Fruit fly (Drosophila melanogaster) whole organism, embryonic: ENCODE measurements around the gene CAH9.
A peak's percentile ranks its signal among the peaks of the same experiment; 100 is the strongest.

Source experiments
- ATbp ChIP-seq: fragments of 200-800 bp; sonication (Bioruptor generic); optimal IDR thresholded peaks from 2 replicates; lab custom pipeline; 2017; ENCODE audit warnings: missing biosample characterization, mild to moderate bottlenecking, missing genetic modification characterization, missing genetic modification reagents
- Aef1 ChIP-seq: fragments of 200-800 bp; sonication (Bioruptor generic); IDR thresholded peaks from 3 replicates; pipeline ENCODE4 v1.3.6; 2022; ENCODE audit warnings: missing biosample characterization, missing genetic modification characterization
- CG11504 ChIP-seq: fragments of 200-800 bp; sonication (Bioruptor generic); optimal IDR thresholded peaks from 3 replicates; lab custom pipeline; 2019; ENCODE audit warnings: missing biosample characterization, mild to moderate bottlenecking, missing genetic modification characterization, moderate library complexity
- CG1233 ChIP-seq: fragments of 200-800 bp; sonication (Bioruptor generic); optimal IDR thresholded peaks from 4 replicates; lab custom pipeline; 2018; ENCODE audit warnings: missing biosample characterization, mild to moderate bottlenecking, missing genetic modification characterization
- CG12391 ChIP-seq: fragments of 200-800 bp; sonication (Bioruptor generic); optimal IDR thresholded peaks from 3 replicates; lab custom pipeline; 2018; ENCODE audit warnings: missing biosample characterization, mild to moderate bottlenecking, missing genetic modification characterization, moderate library complexity
- CG12769 ChIP-seq: fragments of 200-800 bp; sonication (Bioruptor generic); optimal IDR thresholded peaks from 2 replicates; lab custom pipeline; 2019; ENCODE audit warnings: missing biosample characterization, mild to moderate bottlenecking, missing genetic modification characterization, moderate library complexity
- CG14710 ChIP-seq: fragments of 200-800 bp; sonication (Bioruptor generic); optimal IDR thresholded peaks from 3 replicates; lab custom pipeline; 2019; ENCODE audit warnings: missing biosample characterization, mild to moderate bottlenecking, missing genetic modification characterization, moderate library complexity
- CG1603 ChIP-seq: fragments of 200-800 bp; sonication (Bioruptor generic); optimal IDR thresholded peaks from 2 replicates; lab custom pipeline; 2019; ENCODE audit warnings: missing biosample characterization, mild to moderate bottlenecking, missing genetic modification characterization, moderate library complexity
- CG16813 ChIP-seq: fragments of 200-800 bp; sonication (Bioruptor generic); IDR thresholded peaks from 3 replicates; pipeline ENCODE4 v1.3.6; 2022; ENCODE audit warnings: missing biosample characterization, missing genetic modification characterization; ENCODE audit not compliant: partially characterized antibody
- CG17186 ChIP-seq: fragments of 200-800 bp; sonication (Bioruptor generic); optimal IDR thresholded peaks from 3 replicates; lab custom pipeline; 2017; ENCODE audit warnings: missing biosample characterization, missing genetic modification reagents, missing genetic modification characterization
- CG17328 ChIP-seq: fragments of 200-800 bp; sonication (Bioruptor generic); IDR thresholded peaks from 2 replicates; pipeline ENCODE4 v1.3.6; 2022; ENCODE audit warnings: missing biosample characterization, missing genetic modification characterization
- CG17568 ChIP-seq: fragments of 200-800 bp; sonication (Bioruptor generic); optimal IDR thresholded peaks from 2 replicates; lab custom pipeline; 2018; ENCODE audit warnings: missing biosample characterization, mild to moderate bottlenecking, missing genetic modification characterization, moderate library complexity
- CG18262 ChIP-seq: fragments of 200-800 bp; optimal IDR thresholded peaks from 3 replicates; lab custom pipeline; 2019; ENCODE audit warnings: missing biosample characterization, mild to moderate bottlenecking, missing genetic modification characterization, moderate library complexity
- CG2116 ChIP-seq: fragments of 200-800 bp; sonication (Bioruptor generic); optimal IDR thresholded peaks from 3 replicates; lab custom pipeline; 2018; ENCODE audit warnings: missing biosample characterization, mild to moderate bottlenecking, missing genetic modification characterization
- CG31388 ChIP-seq: fragments of 200-800 bp; sonication (Bioruptor generic); optimal IDR thresholded peaks from 2 replicates; lab custom pipeline; 2016; ENCODE audit warnings: missing biosample characterization, missing genetic modification characterization
- CG33213 ChIP-seq: fragments of 200-800 bp; sonication (Bioruptor generic); optimal IDR thresholded peaks from 3 replicates; lab custom pipeline; 2016; ENCODE audit warnings: missing biosample characterization, missing genetic modification characterization
- CG34376 ChIP-seq: fragments of 200-800 bp; sonication (Bioruptor generic); optimal IDR thresholded peaks from 2 replicates; lab custom pipeline; 2018; ENCODE audit warnings: missing biosample characterization, mild to moderate bottlenecking, missing genetic modification characterization
- CG34422 ChIP-seq: fragments of 200-800 bp; sonication (Bioruptor generic); IDR thresholded peaks from 3 replicates; pipeline ENCODE4 v1.3.6; 2022; ENCODE audit warnings: missing biosample characterization, missing genetic modification characterization
- CG4730 ChIP-seq: fragments of 200-800 bp; sonication (Bioruptor generic); IDR thresholded peaks from 2 replicates; pipeline ENCODE4 v1.3.6; 2022; ENCODE audit warnings: missing biosample characterization, missing genetic modification characterization
- CG6175 ChIP-seq: fragments of 200-800 bp; sonication (Bioruptor generic); IDR thresholded peaks from 3 replicates; pipeline ENCODE4 v1.3.6; 2022; ENCODE audit warnings: missing biosample characterization, missing genetic modification characterization
- CG6272 ChIP-seq: fragments of 200-800 bp; sonication (Bioruptor generic); IDR thresholded peaks from 2 replicates; pipeline ENCODE4 v1.3.6; 2022; ENCODE audit warnings: missing biosample characterization, missing genetic modification characterization
- CG7745 ChIP-seq: fragments of 200-800 bp; sonication (Bioruptor generic); optimal IDR thresholded peaks from 2 replicates; lab custom pipeline; 2018; ENCODE audit warnings: missing biosample characterization, mild to moderate bottlenecking, missing genetic modification characterization, moderate library complexity
- CG8388 ChIP-seq: fragments of 200-800 bp; sonication (Bioruptor generic); optimal IDR thresholded peaks from 2 replicates; lab custom pipeline; 2019; ENCODE audit warnings: missing biosample characterization, mild to moderate bottlenecking, missing genetic modification characterization, moderate library complexity
- Camta ChIP-seq: fragments of 200-800 bp; sonication (Bioruptor generic); optimal IDR thresholded peaks from 2 replicates; lab custom pipeline; 2016; ENCODE audit warnings: missing biosample characterization, missing genetic modification characterization
- CkIIα-i1 ChIP-seq: fragments of 200-800 bp; sonication (Bioruptor generic); IDR thresholded peaks from 2 replicates; pipeline ENCODE4 v1.3.6; 2022; ENCODE audit warnings: missing biosample characterization, missing genetic modification characterization
- Dref ChIP-seq: fragments of 200-800 bp; sonication (Bioruptor generic); IDR thresholded peaks from 2 replicates; pipeline ENCODE4 v1.3.6; 2022; ENCODE audit warnings: missing biosample characterization, missing genetic modification characterization
- Ets97D ChIP-seq: fragments of 200-800 bp; sonication (Bioruptor generic); optimal IDR thresholded peaks from 3 replicates; lab custom pipeline; 2016; ENCODE audit warnings: missing biosample characterization, missing genetic modification characterization
- HLH54F ChIP-seq: fragments of 200-800 bp; sonication (Bioruptor generic); optimal IDR thresholded peaks from 3 replicates; lab custom pipeline; 2016; ENCODE audit warnings: missing biosample characterization, missing genetic modification characterization
- MBD-R2 ChIP-seq: fragments of 200-800 bp; sonication (Bioruptor generic); IDR thresholded peaks from 2 replicates; pipeline ENCODE4 v1.3.6; 2022; ENCODE audit warnings: missing biosample characterization, missing genetic modification characterization
- Mrtf ChIP-seq: fragments of 200-800 bp; sonication (Bioruptor generic); IDR thresholded peaks from 3 replicates; pipeline ENCODE4 v1.3.6; 2022; ENCODE audit warnings: missing biosample characterization, missing genetic modification characterization
- Neu2 ChIP-seq: fragments of 200-800 bp; sonication (Bioruptor generic); optimal IDR thresholded peaks from 3 replicates; lab custom pipeline; 2016; ENCODE audit warnings: missing biosample characterization, missing genetic modification characterization, borderline replicate concordance
- Sry-β ChIP-seq: fragments of 200-800 bp; sonication (Bioruptor generic); optimal IDR thresholded peaks from 2 replicates; lab custom pipeline; 2018; ENCODE audit warnings: missing biosample characterization, mild to moderate bottlenecking, missing genetic modification characterization, moderate library complexity
- Xrp1 ChIP-seq: fragments of 200-800 bp; sonication (Bioruptor generic); IDR thresholded peaks from 2 replicates; pipeline ENCODE4 v1.3.6; 2022; ENCODE audit warnings: missing biosample characterization, missing genetic modification characterization
- bigmax ChIP-seq: fragments of 200-800 bp; sonication (Bioruptor generic); optimal IDR thresholded peaks from 2 replicates; lab custom pipeline; 2018; ENCODE audit warnings: missing biosample characterization, mild to moderate bottlenecking, missing genetic modification characterization
- caup ChIP-seq: fragments of 200-800 bp; sonication (Bioruptor generic); optimal IDR thresholded peaks from 3 replicates; lab custom pipeline; 2017; ENCODE audit warnings: missing biosample characterization, mild to moderate bottlenecking, missing genetic modification characterization, moderate library complexity; ENCODE audit not compliant: severe bottlenecking
- crp ChIP-seq, 2 experiments: fragments of 200-800 bp; sonication (Bioruptor generic); optimal IDR thresholded peaks; 2 replicates in 1 of 2; 3 replicates in 1 of 2; lab custom pipeline; 2017; ENCODE audit warnings: missing biosample characterization in 2 of 2, missing genetic modification characterization in 2 of 2, mild to moderate bottlenecking in 1 of 2, moderate library complexity in 1 of 2
- da ChIP-seq: fragments of 200-800 bp; sonication (Bioruptor generic); optimal IDR thresholded peaks from 2 replicates; lab custom pipeline; 2016; ENCODE audit warnings: missing biosample characterization, missing genetic modification characterization
- dmrt11E ChIP-seq: fragments of 200-800 bp; sonication (Bioruptor generic); optimal IDR thresholded peaks from 3 replicates; lab custom pipeline; 2018; ENCODE audit warnings: missing biosample characterization, mild to moderate bottlenecking, missing genetic modification characterization, moderate library complexity
- exex ChIP-seq: fragments of 200-800 bp; sonication (Bioruptor generic); optimal IDR thresholded peaks from 4 replicates; lab custom pipeline; 2018; ENCODE audit warnings: missing biosample characterization, mild to moderate bottlenecking, missing genetic modification characterization, moderate library complexity
- fd96Cb ChIP-seq: fragments of 200-800 bp; sonication (Bioruptor generic); optimal IDR thresholded peaks from 2 replicates; lab custom pipeline; 2018; ENCODE audit warnings: missing biosample characterization, mild to moderate bottlenecking, missing genetic modification characterization, moderate library complexity
- ken ChIP-seq: fragments of 200-800 bp; sonication (Bioruptor generic); IDR thresholded peaks from 3 replicates; pipeline ENCODE4 v1.3.6; 2022; ENCODE audit warnings: missing biosample characterization, missing genetic modification characterization
- lab ChIP-seq: fragments of 200-800 bp; sonication (Bioruptor generic); optimal IDR thresholded peaks from 3 replicates; lab custom pipeline; 2017; ENCODE audit warnings: missing biosample characterization, missing genetic modification characterization, mild to moderate bottlenecking, moderate library complexity, missing genetic modification reagents
- lbe ChIP-seq: fragments of 200-800 bp; sonication (Bioruptor generic); optimal IDR thresholded peaks from 2 replicates; lab custom pipeline; 2016; ENCODE audit warnings: missing biosample characterization, mild to moderate bottlenecking, missing genetic modification characterization
- lilli ChIP-seq: fragments of 200-800 bp; sonication (Bioruptor generic); optimal IDR thresholded peaks from 3 replicates; lab custom pipeline; 2016; ENCODE audit warnings: missing biosample characterization, missing genetic modification characterization
- nau ChIP-seq: fragments of 200-800 bp; sonication (Bioruptor generic); optimal IDR thresholded peaks from 3 replicates; lab custom pipeline; 2017; ENCODE audit warnings: missing biosample characterization, mild to moderate bottlenecking, missing genetic modification characterization, missing genetic modification reagents
- pros ChIP-seq: fragments of 200-800 bp; sonication (Bioruptor generic); optimal IDR thresholded peaks from 3 replicates; lab custom pipeline; 2019; ENCODE audit warnings: missing biosample characterization, mild to moderate bottlenecking, missing genetic modification characterization, moderate library complexity
- rib ChIP-seq: fragments of 200-800 bp; sonication (Bioruptor generic); IDR thresholded peaks from 2 replicates; pipeline ENCODE4 v1.3.6; 2022; ENCODE audit warnings: missing biosample characterization, missing genetic modification characterization
- slou ChIP-seq: fragments of 200-800 bp; sonication (Bioruptor generic); optimal IDR thresholded peaks from 3 replicates; lab custom pipeline; 2016; ENCODE audit warnings: missing biosample characterization, missing genetic modification characterization
- zen2 ChIP-seq: fragments of 200-800 bp; sonication (Bioruptor generic); IDR thresholded peaks from 3 replicates; pipeline ENCODE4 v1.3.6; 2022; ENCODE audit warnings: missing biosample characterization, missing genetic modification characterization; ENCODE audit not compliant: partially characterized antibody

CAH9 gene

DNA sequence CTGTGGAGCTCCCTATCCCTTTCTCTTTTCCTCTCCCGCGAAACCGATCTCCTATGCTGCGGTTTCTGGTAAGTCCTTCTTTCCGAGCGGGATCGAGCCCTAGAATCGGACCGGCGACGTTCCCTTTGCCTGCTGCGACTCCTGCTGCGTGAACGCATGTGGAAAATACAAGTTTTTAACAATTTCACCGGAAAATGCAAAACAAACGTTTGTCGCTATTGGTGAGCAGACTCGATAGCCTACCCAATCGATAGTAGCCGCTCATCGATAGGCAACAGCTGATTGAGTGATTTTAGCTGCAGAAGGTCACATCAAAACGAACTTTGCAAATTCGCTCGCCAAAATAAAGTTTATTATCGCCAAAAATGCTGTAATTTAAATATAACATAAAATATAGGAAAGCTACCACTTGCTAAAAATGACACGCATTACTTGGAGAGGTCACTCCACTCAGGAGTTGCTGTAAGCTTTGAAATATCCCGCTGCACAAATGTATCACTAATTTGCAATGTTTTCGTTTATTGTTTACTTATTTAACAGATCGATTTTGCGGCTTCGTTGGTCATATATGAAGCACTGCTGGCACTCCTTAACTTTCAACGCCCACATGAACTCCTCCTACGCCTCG, 10.6 kb upstream of the CAH9 start, which contains the start of the genes CG6066 and CG5880 (continued):
- TF ChIP-seq CG14710 (peak; percentile 14), CG33213 (no peak), CG18262 (tag; lab: Kevin White, UChicago) (no peak), CG11504 (tag; lab: Kevin White, UChicago) (no peak), CG6272 (GFP tag; lab: Robert Waterston, UW) (no peak), HLH54F (GFP tag; lab: Kevin White, UChicago) (no peak), lab (GFP tag; lab: Kevin White, UChicago) (no peak), CG31388 (GFP tag; lab: Kevin White, UChicago) (no peak), Camta (GFP tag; lab: Kevin White, UChicago) (no peak), CG2116 (peak; percentile 41), CG1233 (no peak), bigmax (GFP tag; lab: Kevin White, UChicago) (no peak), pros (GFP tag; lab: Kevin White, UChicago) (no peak), CG17568 (GFP tag; lab: Kevin White, UChicago) (no peak), CG12391 (no peak), CG34376 (no peak), exex (tag; lab: Kevin White, UChicago) (no peak), Sry-β (GFP tag; lab: Kevin White, UChicago) (no peak), zen2 (GFP tag; lab: Robert Waterston, UW) (peak; percentile 73; the same call in 2 of the 3 replicates), CG17328 (GFP tag; lab: Robert Waterston, UW) (no peak), dmrt11E (no peak), CG1603 (tag; lab: Kevin White, UChicago) (no peak), CG17186 (no peak), Xrp1 (GFP tag; lab: Robert Waterston, UW) (no peak), slou (GFP tag; lab: Kevin White, UChicago) (no peak), Mrtf (GFP tag; lab: Robert Waterston, UW) (no peak), ATbp (GFP tag; lab: Kevin White, UChicago) (no peak), CG6175 (GFP tag; lab: Robert Waterston, UW) (no peak), nau (GFP tag; lab: Kevin White, UChicago) (no peak), CkIIα-i1 (GFP tag; lab: Robert Waterston, UW) (no peak), CG34422 (GFP tag; lab: Robert Waterston, UW) (peak; percentile 84; the same call in 1 of the 3 replicates), Ets97D (GFP tag; lab: Kevin White, UChicago) (no peak), da (no peak), lbe (GFP tag; lab: Kevin White, UChicago) (no peak), Neu2 (no peak), MBD-R2 (GFP tag; lab: Robert Waterston, UW) (peak; percentile 97), caup (GFP tag; lab: Kevin White, UChicago) (no peak), CG7745 (tag; lab: Kevin White, UChicago) (no peak), Aef1 (no peak), CG12769 (tag; lab: Kevin White, UChicago) (no peak), rib (GFP tag; lab: Robert Waterston, UW) (peak; percentile 62; the same call in 1 of the 2 replicates), CG4730 (no peak), lilli (GFP tag; lab: Kevin White, UChicago) (no peak), CG8388 (GFP tag; lab: Kevin White, UChicago) (no peak), CG16813 (GFP tag; lab: Robert Waterston, UW) (peak; percentile 82), ken (GFP tag; lab: Robert Waterston, UW) (no peak), crp (GFP tag; optimal IDR thresholded peaks at IDR 0.05; lab: Kevin White, UChicago) (peak; percentile 70 to 95), Dref (peak; percentile 85), fd96Cb (tag; lab: Kevin White, UChicago) (no peak)
